Worm (Caenorhabditis elegans) whole organism, midembryonic: ENCODE results near the gene srlf-2.

Experiments
- T22C8.4 ChIP-seq: fragments of 200-800 bp; sonication (Bioruptor generic); IDR thresholded peaks from 2 replicates; pipeline ENCODE4 v1.3.6; 2022; ENCODE audit warnings: missing genetic modification characterization, missing compliant biosample characterization
- cog-1 ChIP-seq: sonication (generic microtip); optimal IDR thresholded peaks from 2 replicates; lab custom pipeline; 2016; ENCODE audit warnings: missing genetic modification characterization, missing compliant biosample characterization
- flt-1 ChIP-seq: fragments of 200-800 bp; sonication (Bioruptor generic); IDR thresholded peaks from 2 replicates; pipeline ENCODE4 v1.3.6; 2022; ENCODE audit warnings: missing genetic modification characterization, missing compliant biosample characterization
- klf-2 ChIP-seq: fragments of 200-800 bp; sonication (Bioruptor generic); conservative IDR thresholded peaks from 2 replicates; pipeline ENCODE4 v1.3.6; 2022; ENCODE audit warnings: missing genetic modification reagents, missing genetic modification characterization, missing compliant biosample characterization
- med-1 ChIP-seq: sonication (generic microtip); optimal IDR thresholded peaks from 2 replicates; lab custom pipeline; 2017; ENCODE audit warnings: missing genetic modification characterization, mild to moderate bottlenecking, missing compliant biosample characterization, antibody characterized with exemption, missing genetic modification reagents; ENCODE audit not compliant: insufficient read depth
- ref-1 ChIP-seq: fragments of 200-800 bp; sonication (Bioruptor generic); conservative IDR thresholded peaks from 2 replicates; pipeline ENCODE4 v1.3.6; 2022; ENCODE audit warnings: missing genetic modification reagents, missing genetic modification characterization, missing compliant biosample characterization
- tab-1 ChIP-seq: fragments of 200-800 bp; sonication (Bioruptor generic); IDR thresholded peaks from 2 replicates; pipeline ENCODE4 v1.3.6; 2022; ENCODE audit warnings: missing genetic modification characterization, missing compliant biosample characterization
- ztf-23 ChIP-seq: fragments of 200-800 bp; sonication (Bioruptor generic); IDR thresholded peaks from 2 replicates; pipeline ENCODE4 v1.3.6; 2022; ENCODE audit warnings: missing genetic modification reagents, missing genetic modification characterization, missing compliant biosample characterization
- ztf-29 ChIP-seq: fragments of 200-800 bp; sonication (Bioruptor generic); IDR thresholded peaks from 2 replicates; pipeline ENCODE4 v1.3.6; 2022; ENCODE audit warnings: missing genetic modification reagents, missing genetic modification characterization, missing compliant biosample characterization

Gene srlf-2

DNA sequence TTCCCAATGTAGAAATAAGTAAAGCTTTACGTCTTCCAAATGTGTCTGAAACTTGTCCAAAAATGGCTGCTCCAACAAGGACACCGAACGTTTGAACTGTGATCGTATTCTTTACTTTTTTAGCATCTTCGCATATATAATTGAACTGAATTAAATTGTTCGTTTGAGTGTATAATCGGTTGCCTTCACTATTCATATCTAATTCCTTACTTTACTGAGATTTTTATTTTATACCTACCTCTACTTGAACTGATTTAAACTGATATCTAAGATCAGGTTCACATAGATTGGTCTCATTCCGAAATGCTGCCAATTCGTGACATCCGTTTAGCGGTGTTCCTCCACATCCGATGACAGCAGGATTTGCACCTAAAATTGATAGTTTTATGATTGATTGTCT, 27.6 kb upstream of the srlf-2 start:
- TF ChIP-seq cog-1 (tag; lab: Kevin White, UChicago) (no peak), T22C8.4 (GFP tag; lab: Robert Waterston, UW) (no peak)

DNA sequence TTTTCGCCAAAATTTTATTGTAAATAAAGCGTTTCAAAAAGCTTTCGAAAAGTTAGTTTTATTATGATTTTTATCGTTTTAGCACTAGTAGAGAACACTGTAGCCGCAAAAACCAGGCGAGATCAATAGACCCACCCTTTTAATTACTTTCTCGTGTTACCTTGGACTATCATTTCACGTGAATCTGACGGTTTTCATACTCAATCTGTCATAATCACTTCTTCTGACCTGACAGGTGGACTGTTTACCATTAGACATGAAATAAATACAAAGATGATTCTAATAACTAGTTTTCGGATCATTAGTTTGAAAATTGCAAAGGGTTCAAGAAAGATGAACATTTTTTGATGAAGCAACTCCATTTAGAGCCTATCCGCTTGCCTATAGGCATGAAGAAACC, 26.9 kb upstream of the srlf-2 start:
- TF ChIP-seq tab-1 = no peak
- no peak for TF ChIP-seq ztf-29 (GFP tag; lab: Robert Waterston, UW)
- TF ChIP-seq ref-1 (GFP tag; lab: Robert Waterston, UW) = no peak
- no peak for TF ChIP-seq T22C8.4 (GFP tag; lab: Robert Waterston, UW)
- TF ChIP-seq cog-1 (tag; lab: Kevin White, UChicago) = no peak
- TF ChIP-seq flt-1 = no peak
- TF ChIP-seq ztf-23 (GFP tag; lab: Robert Waterston, UW) = no peak
- no peak for TF ChIP-seq klf-2 (GFP tag; lab: Robert Waterston, UW)
- no peak for TF ChIP-seq med-1

DNA sequence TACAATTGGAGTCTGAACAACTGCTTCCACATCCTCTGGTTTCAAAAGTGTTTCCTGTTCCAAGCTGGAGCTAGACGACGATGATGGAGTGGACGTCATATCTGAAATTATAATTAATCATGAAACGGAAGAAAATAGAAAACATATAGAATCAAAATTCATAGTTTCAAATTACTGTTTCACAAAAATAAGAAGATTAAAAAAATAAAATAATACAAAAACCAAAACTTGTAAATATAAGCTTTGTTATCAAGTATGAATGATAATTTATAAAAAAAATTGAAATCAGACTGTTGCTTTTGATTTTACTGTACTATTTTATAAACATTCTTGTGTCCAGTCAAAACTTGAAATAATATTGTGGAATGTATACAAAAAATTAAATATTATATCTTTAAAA, 26.3 kb upstream of the srlf-2 start, which contains the start of gene str-176:
TSS of gene str-176 (minus strand) at position 101 of the 400 bp plus-strand sequence.
- TF ChIP-seq ref-1 (GFP tag; lab: Robert Waterston, UW) (no peak), med-1 (no peak), cog-1 (tag; lab: Kevin White, UChicago) (no peak), T22C8.4 (GFP tag; lab: Robert Waterston, UW) (no peak), tab-1 (no peak), ztf-29 (GFP tag; lab: Robert Waterston, UW) (no peak), flt-1 (no peak), ztf-23 (GFP tag; lab: Robert Waterston, UW) (no peak), klf-2 (GFP tag; lab: Robert Waterston, UW) (no peak)

DNA sequence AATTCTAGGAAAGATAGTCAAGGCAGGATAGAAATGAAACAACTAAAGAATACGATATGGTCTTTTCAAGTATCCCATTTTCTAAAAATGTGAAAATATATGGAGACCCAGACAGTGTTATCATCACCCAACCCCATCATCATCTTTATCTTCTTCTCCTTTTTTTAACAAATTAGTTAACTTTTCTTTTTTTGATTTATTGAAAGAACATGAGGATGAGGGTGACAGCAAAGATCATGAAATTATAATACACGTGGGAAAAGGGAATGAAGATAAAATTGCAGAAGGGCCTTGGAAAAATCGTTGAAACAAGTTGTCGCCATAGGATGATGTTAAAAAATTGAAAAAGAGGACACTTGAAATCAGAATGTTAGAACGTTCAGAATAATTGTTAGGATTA, 25.8 kb upstream of the srlf-2 start:
- TF ChIP-seq tab-1 = no peak
- TF ChIP-seq T22C8.4 (GFP tag; lab: Robert Waterston, UW) = no peak
- TF ChIP-seq klf-2 (GFP tag; lab: Robert Waterston, UW) = no peak
- TF ChIP-seq cog-1 (tag; lab: Kevin White, UChicago) = no peak
- TF ChIP-seq ref-1 (GFP tag; lab: Robert Waterston, UW) = no peak
- no peak for TF ChIP-seq ztf-29 (GFP tag; lab: Robert Waterston, UW)

DNA sequence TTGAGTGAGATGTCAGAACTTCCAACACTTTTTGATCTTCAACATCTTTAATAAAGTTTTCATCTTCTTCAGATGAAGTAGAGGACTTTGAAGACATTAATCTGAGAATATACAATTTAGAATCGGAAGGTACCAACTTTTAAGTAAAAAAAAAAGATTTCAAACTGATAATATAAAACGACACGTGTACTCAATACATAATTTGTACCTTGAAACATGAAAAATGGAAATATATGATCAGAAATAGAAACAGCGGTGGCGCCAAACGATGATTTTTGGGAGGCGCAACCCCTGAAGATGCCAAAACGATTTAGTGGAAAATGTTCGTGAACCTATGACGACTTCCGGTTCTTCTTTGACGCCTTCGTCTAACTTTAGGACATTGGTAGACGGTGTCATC, 17.5 kb upstream of the srlf-2 start, which contains the start of gene oat-1:
TSS of gene oat-1 (minus strand) at position 101 of the 400 bp plus-strand sequence.
- TF ChIP-seq ztf-29 (GFP tag; lab: Robert Waterston, UW) (no peak), ztf-23 (GFP tag; lab: Robert Waterston, UW) (no peak), ref-1 (GFP tag; lab: Robert Waterston, UW) (no peak)

DNA sequence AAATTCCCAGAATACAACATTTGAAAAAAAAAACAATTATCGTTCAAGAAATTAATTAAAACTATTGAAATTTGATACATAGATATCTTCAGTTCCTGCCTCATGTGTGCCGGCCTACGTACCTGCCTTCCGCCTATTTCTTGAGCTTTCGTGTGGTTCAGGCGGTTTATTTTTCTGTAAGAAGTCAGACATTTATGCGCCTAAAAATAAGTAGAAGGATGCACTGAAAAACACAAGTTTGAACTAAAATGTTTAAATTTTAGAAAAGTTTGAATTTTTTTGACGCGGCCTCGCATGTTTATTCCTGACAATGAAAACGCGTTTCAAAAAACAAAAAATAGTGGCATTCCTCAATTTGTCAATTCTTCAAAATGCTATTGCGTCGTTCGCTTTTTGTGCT, 16.3 kb upstream of the srlf-2 start, which contains the start of gene C28C12.11:
TSS of gene C28C12.11 (plus strand) at position 301 of the 400 bp plus-strand sequence.
- no peak for TF ChIP-seq T22C8.4 (GFP tag; lab: Robert Waterston, UW)
- TF ChIP-seq flt-1 = no peak
- no peak for TF ChIP-seq ref-1 (GFP tag; lab: Robert Waterston, UW)
- no peak for TF ChIP-seq ztf-23 (GFP tag; lab: Robert Waterston, UW)
- no peak for TF ChIP-seq med-1
- TF ChIP-seq klf-2 (GFP tag; lab: Robert Waterston, UW) = no peak
- TF ChIP-seq cog-1 (tag; lab: Kevin White, UChicago) = no peak
- no peak for TF ChIP-seq ztf-29 (GFP tag; lab: Robert Waterston, UW)
- no peak for TF ChIP-seq tab-1

DNA sequence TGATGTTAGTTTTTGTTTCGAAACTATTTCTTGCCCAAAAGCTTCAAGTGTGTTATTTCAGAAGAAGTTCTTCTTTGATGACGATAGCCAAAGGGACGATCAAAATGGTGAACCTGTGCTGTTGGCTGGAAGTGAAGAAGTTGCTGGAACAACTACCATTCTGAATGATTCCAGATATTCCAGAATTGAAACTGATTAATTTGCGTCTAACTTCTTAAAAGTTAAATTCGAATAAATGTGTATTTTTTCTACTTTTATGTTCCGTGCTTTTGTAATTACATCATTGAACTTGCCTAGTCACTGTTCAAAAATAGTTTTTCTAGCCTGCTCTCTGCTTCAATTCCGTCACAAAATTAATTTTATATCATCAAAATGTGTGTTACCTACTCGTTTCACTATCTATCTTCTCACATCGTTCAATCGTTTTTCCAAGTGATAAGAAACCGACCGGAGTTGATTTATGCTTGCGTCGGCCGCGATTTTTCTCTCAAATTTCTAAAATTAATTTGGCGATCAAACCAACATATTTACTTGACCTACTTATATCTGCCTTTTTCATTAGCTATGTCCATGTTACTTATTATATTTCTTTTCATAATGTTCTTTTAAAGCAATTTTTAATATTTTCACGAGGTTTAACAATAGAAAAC, 14.9 kb upstream of the srlf-2 start:
- TF ChIP-seq flt-1 (no peak), ref-1 (GFP tag; lab: Robert Waterston, UW) (no peak), T22C8.4 (GFP tag; lab: Robert Waterston, UW) (no peak), med-1 (no peak)

DNA sequence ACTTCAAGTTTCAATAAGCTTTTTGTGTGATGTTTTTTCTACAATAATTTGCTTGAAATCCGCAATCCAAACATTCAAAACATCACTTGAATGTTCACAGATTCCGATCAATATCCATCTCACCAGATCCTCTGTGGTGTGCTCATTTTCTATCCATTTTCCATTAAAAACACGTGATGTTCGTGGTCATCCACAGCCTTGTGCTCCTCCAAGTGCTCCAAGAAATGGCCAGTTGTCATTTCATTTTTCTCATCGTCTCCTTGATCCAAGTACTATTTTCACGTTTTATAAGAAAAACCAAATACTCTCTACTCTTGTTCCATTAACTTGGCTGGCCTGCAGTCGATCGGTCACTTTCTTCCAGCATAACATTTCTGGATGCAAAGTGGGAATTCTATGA, 13.8 kb upstream of the srlf-2 start:
- TF ChIP-seq ref-1 (GFP tag; lab: Robert Waterston, UW) (no peak), flt-1 (no peak), ztf-29 (GFP tag; lab: Robert Waterston, UW) (no peak), klf-2 (GFP tag; lab: Robert Waterston, UW) (no peak), cog-1 (tag; lab: Kevin White, UChicago) (no peak)

DNA sequence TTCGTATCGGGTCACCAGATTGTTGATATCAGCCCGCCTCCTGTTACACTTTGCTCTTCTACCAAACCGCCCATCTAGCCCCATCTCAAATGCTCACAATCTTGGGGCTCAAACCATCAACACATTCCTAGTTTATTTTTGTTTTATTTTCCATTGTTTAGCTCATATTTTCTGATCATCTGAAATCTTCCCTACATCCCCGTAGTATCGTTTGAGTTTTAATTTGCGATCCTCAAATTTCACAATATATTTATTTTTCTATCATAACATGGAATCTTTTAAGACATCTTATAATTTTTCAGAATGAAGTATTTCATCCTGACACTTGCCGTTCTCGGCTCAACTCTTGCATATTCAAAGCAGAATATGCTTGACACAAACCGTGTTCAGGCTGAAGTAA, 13.1 kb upstream of the srlf-2 start, which contains the start of gene spp-10:
TSS of gene spp-10 (plus strand) at position 301 of the 400 bp plus-strand sequence.
- TF ChIP-seq med-1 (no peak), tab-1 (no peak), cog-1 (tag; lab: Kevin White, UChicago) (no peak), flt-1 (no peak), klf-2 (GFP tag; lab: Robert Waterston, UW) (no peak), ztf-29 (GFP tag; lab: Robert Waterston, UW) (no peak), ztf-23 (GFP tag; lab: Robert Waterston, UW) (no peak), T22C8.4 (GFP tag; lab: Robert Waterston, UW) (no peak), ref-1 (GFP tag; lab: Robert Waterston, UW) (no peak)

DNA sequence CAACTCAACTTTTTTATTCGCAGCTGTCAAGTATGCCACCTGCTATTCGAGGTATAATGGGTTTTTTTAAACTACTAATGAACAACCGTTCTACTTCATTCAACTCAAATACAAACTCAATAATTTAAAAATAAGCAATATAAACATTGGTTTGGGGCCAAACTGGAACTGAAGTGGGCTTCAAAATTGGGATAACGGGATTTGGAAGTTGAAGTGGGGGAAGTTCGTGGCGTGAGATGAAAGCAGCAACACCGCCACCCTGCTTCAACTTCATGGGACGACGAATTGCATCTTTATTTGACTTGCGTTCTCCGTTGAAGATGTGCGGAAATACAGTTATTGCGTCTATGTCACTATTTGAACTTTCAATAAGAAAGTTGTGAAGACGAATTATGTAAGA, 11.5 kb upstream of the srlf-2 start:
- TF ChIP-seq T22C8.4 (GFP tag; lab: Robert Waterston, UW) = no peak
- no peak for TF ChIP-seq klf-2 (GFP tag; lab: Robert Waterston, UW)
- no peak for TF ChIP-seq ztf-23 (GFP tag; lab: Robert Waterston, UW)
- no peak for TF ChIP-seq med-1
- no peak for TF ChIP-seq tab-1
- no peak for TF ChIP-seq flt-1
- TF ChIP-seq ztf-29 (GFP tag; lab: Robert Waterston, UW) = no peak
- TF ChIP-seq ref-1 (GFP tag; lab: Robert Waterston, UW) = no peak
- TF ChIP-seq cog-1 (tag; lab: Kevin White, UChicago) = no peak
